Worm (Caenorhabditis elegans): ENCODE data around the gene dpy-22.

DNA sequence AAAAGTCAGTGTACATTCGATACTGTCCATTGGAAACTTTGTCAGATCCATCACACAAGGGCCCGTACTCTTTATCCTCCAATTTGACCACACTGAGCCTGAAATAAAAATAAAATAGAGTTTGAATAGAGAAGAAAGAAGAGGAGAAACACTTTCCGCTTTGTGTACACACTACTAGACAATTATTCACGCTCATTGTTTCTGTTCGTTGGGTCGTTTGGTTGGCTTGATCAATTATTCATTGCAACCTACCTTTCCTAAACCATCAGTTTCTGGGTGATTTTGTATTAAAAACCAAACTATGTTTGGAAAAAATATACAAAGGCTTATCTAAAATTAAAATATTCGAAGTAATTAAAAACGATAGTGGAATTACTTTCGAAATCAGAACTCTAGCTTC, 17.3 kb downstream of the dpy-22 start:
- no peak for TF ChIP-seq fkh-10 (GFP tag; optimal IDR thresholded peaks at IDR 0.05)
- no peak for TF ChIP-seq aly-2 (tag; optimal IDR thresholded peaks at IDR 0.05)
- no peak for TF ChIP-seq mef-2 (tag; optimal IDR thresholded peaks at IDR 0.05)
- TF ChIP-seq unc-130 (tag; optimal IDR thresholded peaks at IDR 0.05), result no peak
- TF ChIP-seq nhr-90 (tag; optimal IDR thresholded peaks at IDR 0.05; ENCODE audit: poor library complexity), result no peak
- no peak for TF ChIP-seq F16B12.6 (tag; optimal IDR thresholded peaks at IDR 0.05)
- no peak for TF ChIP-seq nhr-12 (tag; optimal IDR thresholded peaks at IDR 0.05)
- no peak for TF ChIP-seq nhr-28 (tag; optimal IDR thresholded peaks at IDR 0.05)
- no peak for TF ChIP-seq nhr-76 (tag; optimal IDR thresholded peaks at IDR 0.05)
- no peak for TF ChIP-seq mdl-1 (tag; optimal IDR thresholded peaks at IDR 0.05)
- TF ChIP-seq rnt-1 (tag; optimal IDR thresholded peaks at IDR 0.05), result no peak

Measured in whole organism, L1 larva.